Fruit fly (Drosophila melanogaster): Measurements from ENCODE around the gene CG2150.

CG2150 gene

dm6 chr3R:31758587-31759167, 5.9 kb downstream of the CG2150 start, which contains the start of gene CG2187 (continued):
- no peak for TF ChIP-seq chm (GFP tag; IDR thresholded peaks at IDR 0.05)
- TF ChIP-seq yki (optimal IDR thresholded peaks at IDR 0.05): no peak
- TF ChIP-seq ERR (GFP tag; optimal IDR thresholded peaks at IDR 0.05): no peak
- TF ChIP-seq H15 (GFP tag; IDR thresholded peaks at IDR 0.05): no peak
- TF ChIP-seq oc (tag; optimal IDR thresholded peaks at IDR 0.05): no peak
- TF ChIP-seq toy (GFP tag; IDR thresholded peaks at IDR 0.05): no peak
- peak; percentile 6 for TF ChIP-seq CG8924 (tag; optimal IDR thresholded peaks at IDR 0.05)
- TF ChIP-seq CG2875 (GFP tag; optimal IDR thresholded peaks at IDR 0.05): no peak
- TF ChIP-seq CG2712 (tag; optimal IDR thresholded peaks at IDR 0.05): no peak
- no peak for TF ChIP-seq Side (GFP tag; optimal IDR thresholded peaks at IDR 0.05)
- no peak for TF ChIP-seq fd96Cb (tag; optimal IDR thresholded peaks at IDR 0.05)
- no peak for TF ChIP-seq lov (optimal IDR thresholded peaks at IDR 0.05)
- no peak for TF ChIP-seq lov (GFP tag; IDR thresholded peaks at IDR 0.05)
- no peak for TF ChIP-seq Ssrp (tag; optimal IDR thresholded peaks at IDR 0.05)
- TF ChIP-seq inv (GFP tag; IDR thresholded peaks at IDR 0.05; ENCODE audit: partially characterized antibody): no peak
- no peak for TF ChIP-seq gt (GFP tag; IDR thresholded peaks at IDR 0.05)
- no peak for TF ChIP-seq dmrt11E (tag; optimal IDR thresholded peaks at IDR 0.05)
- no peak for TF ChIP-seq D19A (tag; optimal IDR thresholded peaks at IDR 0.05)
- no peak for TF ChIP-seq ac (GFP tag; optimal IDR thresholded peaks at IDR 0.05)
- 0 out of 2 replicates have a peak, but pooled peaks have one; percentile 17 for TF ChIP-seq stc (GFP tag; IDR thresholded peaks at IDR 0.05)
- TF ChIP-seq CG1647 (GFP tag; optimal IDR thresholded peaks at IDR 0.05): no peak
- TF ChIP-seq bowl (GFP tag; IDR thresholded peaks at IDR 0.05): no peak
- TF ChIP-seq CG4730 (GFP tag; IDR thresholded peaks at IDR 0.05): no peak
- no peak for TF ChIP-seq h (optimal IDR thresholded peaks at IDR 0.05)
- no peak for TF ChIP-seq az2 (GFP tag; optimal IDR thresholded peaks at IDR 0.05)
- TF ChIP-seq sens-2 (GFP tag; IDR thresholded peaks at IDR 0.05): no peak
- TF ChIP-seq bigmax (GFP tag; optimal IDR thresholded peaks at IDR 0.05): no peak
- TF ChIP-seq ara (GFP tag; IDR thresholded peaks at IDR 0.05): no peak
- no peak for TF ChIP-seq CG13775 (GFP tag; optimal IDR thresholded peaks at IDR 0.05)
- TF ChIP-seq jumu (GFP tag; optimal IDR thresholded peaks at IDR 0.05): no peak
- no peak for TF ChIP-seq CG8388 (GFP tag; optimal IDR thresholded peaks at IDR 0.05)
- TF ChIP-seq Sox100B (GFP tag; optimal IDR thresholded peaks at IDR 0.05): no peak
- TF ChIP-seq CG8089 (GFP tag; optimal IDR thresholded peaks at IDR 0.05): no peak
- TF ChIP-seq CHES-1-like (GFP tag; optimal IDR thresholded peaks at IDR 0.05): no peak
- TF ChIP-seq CG17359 (tag; optimal IDR thresholded peaks at IDR 0.05): no peak
- TF ChIP-seq pb (GFP tag; optimal IDR thresholded peaks at IDR 0.05): no peak
- TF ChIP-seq Gug (GFP tag; IDR thresholded peaks at IDR 0.05): no peak
- peak; percentile 60 for TF ChIP-seq lab (GFP tag; optimal IDR thresholded peaks at IDR 0.05)
- no peak for TF ChIP-seq dpn (GFP tag; optimal IDR thresholded peaks at IDR 0.05)
- TF ChIP-seq Nf-YA (GFP tag; IDR thresholded peaks at IDR 0.05): no peak
- no peak for TF ChIP-seq CG13624 (GFP tag; optimal IDR thresholded peaks at IDR 0.05)
- TF ChIP-seq Ravus (GFP tag; IDR thresholded peaks at IDR 0.05): no peak
- TF ChIP-seq CG13287 (GFP tag; IDR thresholded peaks at IDR 0.05; ENCODE audit: partially characterized antibody): no peak
- TF ChIP-seq CG8944 (GFP tag; optimal IDR thresholded peaks at IDR 0.05): no peak
- TF ChIP-seq ap (GFP tag; IDR thresholded peaks at IDR 0.05): no peak
- TF ChIP-seq her (GFP tag; optimal IDR thresholded peaks at IDR 0.05): no peak
- TF ChIP-seq CG14667 (GFP tag; IDR thresholded peaks at IDR 0.05): no peak
- TF ChIP-seq ken (GFP tag; IDR thresholded peaks at IDR 0.05): no peak
- TF ChIP-seq CG4617 (GFP tag; optimal IDR thresholded peaks at IDR 0.05; ENCODE audit: borderline replicate concordance): no peak
- no peak for TF ChIP-seq grn (GFP tag; optimal IDR thresholded peaks at IDR 0.05)
- TF ChIP-seq zen (tag; optimal IDR thresholded peaks at IDR 0.05): no peak
- no peak for TF ChIP-seq tna (GFP tag; IDR thresholded peaks at IDR 0.05; ENCODE audit: partially characterized antibody)
- no peak for TF ChIP-seq cwo (GFP tag; optimal IDR thresholded peaks at IDR 0.05)

Measured in whole organism, embryonic.